Worm (Caenorhabditis elegans) whole organism, midembryonic: ENCODE results near the gene K07F5.7.

Source experiments
- klf-2 ChIP-seq: fragments of 200-800 bp; sonication (Bioruptor generic); conservative IDR thresholded peaks from 2 replicates; pipeline ENCODE4 v1.3.6; 2022; ENCODE audit warnings: missing genetic modification reagents, missing genetic modification characterization, missing compliant biosample characterization
- med-1 ChIP-seq: sonication (generic microtip); optimal IDR thresholded peaks from 2 replicates; lab custom pipeline; 2017; ENCODE audit warnings: missing genetic modification characterization, mild to moderate bottlenecking, missing compliant biosample characterization, antibody characterized with exemption, missing genetic modification reagents; ENCODE audit not compliant: insufficient read depth
- ref-1 ChIP-seq: fragments of 200-800 bp; sonication (Bioruptor generic); conservative IDR thresholded peaks from 2 replicates; pipeline ENCODE4 v1.3.6; 2022; ENCODE audit warnings: missing genetic modification reagents, missing genetic modification characterization, missing compliant biosample characterization
- ztf-23 ChIP-seq: fragments of 200-800 bp; sonication (Bioruptor generic); IDR thresholded peaks from 2 replicates; pipeline ENCODE4 v1.3.6; 2022; ENCODE audit warnings: missing genetic modification reagents, missing genetic modification characterization, missing compliant biosample characterization

DNA sequence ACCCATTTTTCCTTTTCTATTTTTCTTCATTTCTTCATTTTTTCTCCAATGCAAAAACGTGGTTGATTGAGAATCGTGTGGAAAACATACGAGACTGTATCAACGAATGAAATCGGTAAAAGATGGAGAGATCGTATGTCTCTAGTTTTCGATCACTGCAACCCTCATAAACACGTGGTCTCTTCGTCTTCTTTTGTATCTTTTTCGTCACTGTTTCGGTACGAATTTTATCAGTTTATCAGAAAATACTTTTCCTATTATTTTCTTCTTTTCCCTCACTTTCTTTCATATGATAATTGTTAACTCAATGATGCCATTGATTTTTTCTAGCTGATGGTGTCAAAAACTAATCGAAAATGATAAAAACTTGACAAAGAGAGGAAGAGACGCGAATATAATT is 27.7 kb upstream of the K07F5.7 start:
- no peak for TF ChIP-seq ref-1 (GFP tag; lab: Robert Waterston, UW)
- TF ChIP-seq ztf-23 (GFP tag; lab: Robert Waterston, UW) = no peak
- no peak for TF ChIP-seq med-1
- TF ChIP-seq klf-2 = no peak
